Worm (Caenorhabditis elegans): ENCODE measurements around the gene C25F9.16.

- no peak for TF ChIP-seq dpff-1 (tag; optimal IDR thresholded peaks at IDR 0.05)
- no peak for TF ChIP-seq hmg-1.2 (GFP tag; IDR thresholded peaks at IDR 0.05)
Observed at ce11 chrV:19455650-19456049, 21.5 kb downstream of the C25F9.16 start, which contains the start of the genes Y43F8B.13 and Y43F8B.14.
